Fruit fly (Drosophila melanogaster) whole organism, embryonic: ENCODE measurements around the gene Nmt.

ENCODE experiments used
- Blimp-1 ChIP-seq: fragments of 200-800 bp; sonication (Bioruptor generic); optimal IDR thresholded peaks from 3 replicates; lab custom pipeline; 2018; ENCODE audit warnings: missing biosample characterization, missing genetic modification characterization, mild to moderate bottlenecking, moderate library complexity, missing genetic modification reagents
- CG11504 ChIP-seq: fragments of 200-800 bp; sonication (Bioruptor generic); optimal IDR thresholded peaks from 3 replicates; lab custom pipeline; 2019; ENCODE audit warnings: missing biosample characterization, mild to moderate bottlenecking, missing genetic modification characterization, moderate library complexity
- CG12071 ChIP-seq: fragments of 200-800 bp; sonication (Bioruptor generic); optimal IDR thresholded peaks from 3 replicates; lab custom pipeline; 2018; ENCODE audit warnings: missing biosample characterization, mild to moderate bottlenecking, missing genetic modification characterization
- CG12299 ChIP-seq: fragments of 200-800 bp; sonication (Bioruptor generic); optimal IDR thresholded peaks from 2 replicates; lab custom pipeline; 2018; ENCODE audit warnings: missing biosample characterization, mild to moderate bottlenecking, missing genetic modification characterization
- CG13287 ChIP-seq: fragments of 200-800 bp; sonication (Bioruptor generic); IDR thresholded peaks from 2 replicates; pipeline ENCODE4 v1.3.6; 2022; ENCODE audit warnings: missing biosample characterization, missing genetic modification characterization; ENCODE audit not compliant: partially characterized antibody
- CG1603 ChIP-seq: fragments of 200-800 bp; sonication (Bioruptor generic); optimal IDR thresholded peaks from 2 replicates; lab custom pipeline; 2019; ENCODE audit warnings: missing biosample characterization, mild to moderate bottlenecking, missing genetic modification characterization, moderate library complexity
- CG17328 ChIP-seq: fragments of 200-800 bp; sonication (Bioruptor generic); IDR thresholded peaks from 2 replicates; pipeline ENCODE4 v1.3.6; 2022; ENCODE audit warnings: missing biosample characterization, missing genetic modification characterization
- CG2678 ChIP-seq: fragments of 200-800 bp; sonication (Bioruptor generic); optimal IDR thresholded peaks from 3 replicates; lab custom pipeline; 2019; ENCODE audit warnings: missing biosample characterization, mild to moderate bottlenecking, missing genetic modification characterization, moderate library complexity
- CG34224 ChIP-seq: fragments of 200-800 bp; sonication (Bioruptor generic); IDR thresholded peaks from 3 replicates; pipeline ENCODE4 v1.3.6; 2022; ENCODE audit warnings: missing biosample characterization, missing genetic modification characterization; ENCODE audit not compliant: partially characterized antibody
- CG3847 ChIP-seq: fragments of 200-800 bp; sonication (Bioruptor generic); IDR thresholded peaks from 2 replicates; pipeline ENCODE4 v1.3.6; 2022; ENCODE audit warnings: missing biosample characterization, missing genetic modification characterization
- CG5953 ChIP-seq: fragments of 200-800 bp; sonication (Bioruptor generic); IDR thresholded peaks from 2 replicates; pipeline ENCODE4 v1.3.6; 2022; ENCODE audit warnings: missing biosample characterization, missing genetic modification characterization
- CG6175 ChIP-seq: fragments of 200-800 bp; sonication (Bioruptor generic); IDR thresholded peaks from 3 replicates; pipeline ENCODE4 v1.3.6; 2022; ENCODE audit warnings: missing biosample characterization, missing genetic modification characterization
- CG6689 ChIP-seq: fragments of 200-800 bp; sonication (Bioruptor generic); IDR thresholded peaks from 2 replicates; pipeline ENCODE4 v1.3.6; 2022; ENCODE audit warnings: missing biosample characterization, missing genetic modification characterization
- CG7271 ChIP-seq: fragments of 200-800 bp; sonication (Bioruptor generic); optimal IDR thresholded peaks from 2 replicates; lab custom pipeline; 2018; ENCODE audit warnings: missing biosample characterization, mild to moderate bottlenecking, missing genetic modification characterization, moderate library complexity
- CG7987 ChIP-seq: fragments of 200-800 bp; sonication (Bioruptor generic); optimal IDR thresholded peaks from 2 replicates; lab custom pipeline; 2018; ENCODE audit warnings: missing biosample characterization, mild to moderate bottlenecking, missing genetic modification characterization, moderate library complexity
- CG8388 ChIP-seq: fragments of 200-800 bp; sonication (Bioruptor generic); optimal IDR thresholded peaks from 2 replicates; lab custom pipeline; 2019; ENCODE audit warnings: missing biosample characterization, mild to moderate bottlenecking, missing genetic modification characterization, moderate library complexity
- CrebB ChIP-seq: fragments of 200-800 bp; sonication (Bioruptor generic); optimal IDR thresholded peaks from 3 replicates; lab custom pipeline; 2018; ENCODE audit warnings: missing biosample characterization, mild to moderate bottlenecking, missing genetic modification characterization
- E2f1 ChIP-seq: fragments of 200-800 bp; sonication (Bioruptor generic); IDR thresholded peaks from 2 replicates; pipeline ENCODE4 v1.3.6; 2022; ENCODE audit warnings: missing biosample characterization, missing genetic modification characterization
- ERR ChIP-seq: fragments of 200-800 bp; sonication (Bioruptor generic); optimal IDR thresholded peaks from 2 replicates; lab custom pipeline; 2016; ENCODE audit warnings: missing biosample characterization, missing genetic modification characterization
- Ets65A ChIP-seq: fragments of 200-800 bp; sonication (Bioruptor generic); peaks from one replicate; lab custom pipeline; 2016; ENCODE audit warnings: missing biosample characterization, missing genetic modification characterization
- HmgZ ChIP-seq: fragments of 200-800 bp; sonication (Bioruptor generic); optimal IDR thresholded peaks from 2 replicates; lab custom pipeline; 2018; ENCODE audit warnings: missing biosample characterization, mild to moderate bottlenecking, missing genetic modification characterization
- Lhr ChIP-seq: fragments of 200-800 bp; sonication (Bioruptor generic); optimal IDR thresholded peaks from 3 replicates; lab custom pipeline; 2017; ENCODE audit warnings: mild to moderate bottlenecking, missing biosample characterization, missing genetic modification reagents, missing genetic modification characterization
- Mad ChIP-seq: fragments of 200-800 bp; sonication (Bioruptor generic); optimal IDR thresholded peaks from 2 replicates; lab custom pipeline; 2016; ENCODE audit warnings: missing biosample characterization, missing genetic modification characterization
- Optix ChIP-seq: fragments of 200-800 bp; sonication (Bioruptor generic); IDR thresholded peaks from 3 replicates; pipeline ENCODE4 v1.3.6; 2022; ENCODE audit warnings: missing biosample characterization, missing genetic modification characterization
- Rx ChIP-seq: fragments of 200-800 bp; sonication (Bioruptor generic); IDR thresholded peaks from 2 replicates; pipeline ENCODE4 v1.3.6; 2022; ENCODE audit warnings: missing biosample characterization, missing genetic modification characterization
- Side ChIP-seq: fragments of 200-800 bp; sonication (Bioruptor generic); optimal IDR thresholded peaks from 2 replicates; lab custom pipeline; 2016; ENCODE audit warnings: missing biosample characterization, missing genetic modification characterization
- Sox102F ChIP-seq: fragments of 200-800 bp; sonication (Bioruptor generic); optimal IDR thresholded peaks from 2 replicates; lab custom pipeline; 2018; ENCODE audit warnings: missing biosample characterization, mild to moderate bottlenecking, missing genetic modification characterization, moderate library complexity
- al ChIP-seq: fragments of 200-800 bp; sonication (Bioruptor generic); IDR thresholded peaks from 2 replicates; pipeline ENCODE4 v1.3.6; 2022; ENCODE audit warnings: missing biosample characterization, missing genetic modification characterization
- ash1 ChIP-seq: fragments of 200-800 bp; sonication (Bioruptor generic); optimal IDR thresholded peaks from 2 replicates; lab custom pipeline; 2018; ENCODE audit warnings: missing biosample characterization, mild to moderate bottlenecking, missing genetic modification characterization
- bbx ChIP-seq: fragments of 200-800 bp; sonication (Bioruptor generic); IDR thresholded peaks from 2 replicates; pipeline ENCODE4 v1.3.6; 2022; ENCODE audit warnings: missing biosample characterization, missing genetic modification characterization; ENCODE audit not compliant: partially characterized antibody
- bcd ChIP-seq: fragments of 200-800 bp; sonication (Bioruptor generic); optimal IDR thresholded peaks from 2 replicates; lab custom pipeline; 2017; ENCODE audit warnings: missing biosample characterization, mild to moderate bottlenecking, missing genetic modification characterization
- exex ChIP-seq: fragments of 200-800 bp; sonication (Bioruptor generic); optimal IDR thresholded peaks from 4 replicates; lab custom pipeline; 2018; ENCODE audit warnings: missing biosample characterization, mild to moderate bottlenecking, missing genetic modification characterization, moderate library complexity
- fru ChIP-seq: fragments of >200 bp; optimal IDR thresholded peaks from 2 replicates; lab custom pipeline; 2017
- gcm ChIP-seq: fragments of 200-800 bp; sonication (Bioruptor generic); optimal IDR thresholded peaks from 2 replicates; lab custom pipeline; 2019; ENCODE audit warnings: missing biosample characterization, mild to moderate bottlenecking, missing genetic modification characterization, moderate library complexity
- gem ChIP-seq: fragments of 200-800 bp; sonication (Bioruptor generic); optimal IDR thresholded peaks from 2 replicates; lab custom pipeline; 2019; ENCODE audit warnings: missing biosample characterization, mild to moderate bottlenecking, missing genetic modification characterization, moderate library complexity
- gsb-n ChIP-seq: fragments of 200-800 bp; sonication (Bioruptor generic); optimal IDR thresholded peaks from 3 replicates; lab custom pipeline; 2018; ENCODE audit warnings: missing biosample characterization, mild to moderate bottlenecking, missing genetic modification characterization
- kni ChIP-seq: fragments of 200-800 bp; sonication (Bioruptor generic); optimal IDR thresholded peaks from 3 replicates; lab custom pipeline; 2017; ENCODE audit warnings: mild to moderate bottlenecking, missing biosample characterization, missing genetic modification reagents, missing genetic modification characterization
- lov ChIP-seq, 2 experiments: fragments of 200-800 bp in 1 of 2; fragments of >200 bp in 1 of 2; sonication (Bioruptor generic) in 1 of 2; IDR thresholded peaks in 1 of 2; optimal IDR thresholded peaks in 1 of 2; 2 replicates in 1 of 2; 3 replicates in 1 of 2; pipeline versions ENCODE4 v1.3.6 to Lab custom; 2017 to 2022; ENCODE audit warnings: missing biosample characterization in 1 of 2, missing genetic modification characterization in 1 of 2
- maf-S ChIP-seq: fragments of 200-800 bp; sonication (Bioruptor generic); optimal IDR thresholded peaks from 2 replicates; lab custom pipeline; 2016; ENCODE audit warnings: missing biosample characterization, missing genetic modification characterization
- mld ChIP-seq: fragments of 200-800 bp; sonication (Bioruptor generic); IDR thresholded peaks from 3 replicates; pipeline ENCODE4 v1.3.6; 2022; ENCODE audit warnings: missing biosample characterization, missing genetic modification characterization; ENCODE audit not compliant: partially characterized antibody
- pan ChIP-seq, 4 experiments: fragments of >200 bp in 3 of 4; fragments of 200-800 bp in 1 of 4; sonication (Bioruptor generic) in 1 of 4; optimal IDR thresholded peaks in 3 of 4; IDR thresholded peaks in 1 of 4; 2 replicates each; pipeline versions ENCODE4 v1.3.6 to Lab custom; 2017 to 2022; ENCODE audit warnings: missing biosample characterization in 2 of 4, missing genetic modification characterization in 2 of 4, mixed read lengths in 1 of 4
- pita ChIP-seq: fragments of 200-800 bp; sonication (Bioruptor generic); optimal IDR thresholded peaks from 2 replicates; lab custom pipeline; 2017; ENCODE audit warnings: missing biosample characterization, mild to moderate bottlenecking, missing genetic modification characterization
- ro ChIP-seq: fragments of 200-800 bp; sonication (Bioruptor generic); IDR thresholded peaks from 2 replicates; pipeline ENCODE4 v1.3.6; 2022; ENCODE audit warnings: missing biosample characterization, missing genetic modification characterization
- sens ChIP-seq: fragments of 200-800 bp; sonication (Bioruptor generic); peaks from one replicate; lab custom pipeline; 2016; ENCODE audit warnings: missing biosample characterization, missing genetic modification characterization
- wor ChIP-seq: fragments of 200-800 bp; sonication (Bioruptor generic); IDR thresholded peaks from 2 replicates; pipeline ENCODE4 v1.3.6; 2022; ENCODE audit warnings: missing biosample characterization, missing genetic modification characterization

The Nmt gene

dm6 chr3L:8150812-8151211, 27.4 kb downstream of the Nmt start:
- peak; percentile 3 for TF ChIP-seq Sox102F (GFP tag; lab: Kevin White, UChicago)
- peak; percentile 26 for TF ChIP-seq Ets65A
- no peak for TF ChIP-seq maf-S (GFP tag; lab: Kevin White, UChicago)
- TF ChIP-seq, all 482 proteins: peak for 2

dm6 chr3L:8150284-8150683, 27.9 kb downstream of the Nmt start:
- TF ChIP-seq CG1603 (tag; lab: Kevin White, UChicago) (no peak), Blimp-1 (peak; percentile 51)

dm6 chr3L:8137448-8137906, 40.8 kb downstream of the Nmt start, which contains the start of the genes Setx and mus301:
TSS of gene Setx (minus strand) at chr3L:8137498.
TSS of gene mus301 (plus strand) at chr3L:8137808.
- peak; percentile 62 for TF ChIP-seq Side (GFP tag; lab: Kevin White, UChicago)
- peak; percentile 81 for TF ChIP-seq Mad (GFP tag; lab: Kevin White, UChicago)
- TF ChIP-seq sens, result peak; percentile 96
- peak; percentile 2 for TF ChIP-seq CG7271 (tag; lab: Kevin White, UChicago)
- TF ChIP-seq Optix (GFP tag; lab: Robert Waterston, UW), result 0 out of 3 replicates have a peak, but pooled peaks have one; percentile 24
- no peak for TF ChIP-seq pan (optimal IDR thresholded peaks at IDR 0.05; lab: Kevin White, UChicago)
- peak in 1 of 2 experiments; percentile 61 for TF ChIP-seq pan (GFP tag; optimal IDR thresholded peaks at IDR 0.05 in 1 of 2, IDR thresholded peaks at IDR 0.05 in 1 of 2)
- no peak for TF ChIP-seq exex
- no peak for TF ChIP-seq kni (GFP tag; lab: Kevin White, UChicago)
- TF ChIP-seq mld (GFP tag; lab: Robert Waterston, UW), result no peak
- peak; percentile 99 for TF ChIP-seq Ets65A
- TF ChIP-seq wor (GFP tag; lab: Robert Waterston, UW), result no peak
- peak; percentile 51 for TF ChIP-seq CG8388
- TF ChIP-seq CG3847, result peak; percentile 93
- peak; percentile 63 for TF ChIP-seq CG17328 (GFP tag; lab: Robert Waterston, UW)
- TF ChIP-seq pita (GFP tag; lab: Kevin White, UChicago), result peak; percentile 84
- peak; percentile 71; the same call in 2 of the 3 replicates for TF ChIP-seq CG6175
- no peak for TF ChIP-seq fru
- TF ChIP-seq bcd (GFP tag; lab: Kevin White, UChicago), result peak; percentile 81
- TF ChIP-seq ro (GFP tag; lab: Robert Waterston, UW), result 0 out of 2 replicates have a peak, but pooled peaks have one; percentile 40
- TF ChIP-seq CG5953, result no peak
- TF ChIP-seq Lhr, result peak; percentile 95
- TF ChIP-seq gsb-n (tag; lab: Kevin White, UChicago), result no peak
- peak; percentile 60 for TF ChIP-seq al (GFP tag; lab: Robert Waterston, UW)
- peak; percentile 12; the same call in 1 of the 2 replicates for TF ChIP-seq Rx (GFP tag; lab: Robert Waterston, UW)
- TF ChIP-seq CrebB (tag; lab: Kevin White, UChicago), result peak; percentile 10
- peak; percentile 49 for TF ChIP-seq CG13287 (GFP tag; lab: Robert Waterston, UW)
- peak; percentile 88 for TF ChIP-seq HmgZ (tag; lab: Kevin White, UChicago)
- TF ChIP-seq CG6689 (GFP tag; lab: Robert Waterston, UW), result peak; percentile 58; the same call in 1 of the 2 replicates
- no peak for TF ChIP-seq CG11504
- peak; percentile 61 for TF ChIP-seq CG7987
- TF ChIP-seq CG34224 (GFP tag; lab: Robert Waterston, UW), result no peak
- no peak for TF ChIP-seq CG12071
- no peak for TF ChIP-seq gcm (GFP tag; lab: Kevin White, UChicago)
- TF ChIP-seq E2f1 (GFP tag; lab: Robert Waterston, UW), result peak; percentile 79
- no peak for TF ChIP-seq CG2678 (tag; lab: Kevin White, UChicago)
- TF ChIP-seq ash1, result no peak
- peak; percentile 36 for TF ChIP-seq CG12299
- no peak for TF ChIP-seq bbx (GFP tag; lab: Robert Waterston, UW)
- peak; percentile 83 for TF ChIP-seq gem (tag; lab: Kevin White, UChicago)
- TF ChIP-seq lov (optimal IDR thresholded peaks at IDR 0.05; lab: Kevin White, UChicago), result no peak
- no peak for TF ChIP-seq lov (GFP tag; IDR thresholded peaks at IDR 0.05; lab: Robert Waterston, UW)
- peak; percentile 60 for TF ChIP-seq ERR (GFP tag; lab: Kevin White, UChicago)
